Worm (Caenorhabditis elegans) whole organism, L4/young adult: ENCODE data around the gene nep-13.

ENCODE experiments used
- W03F9.2 ChIP-seq: fragments of 150-350 bp; optimal IDR thresholded peaks from 2 replicates; lab custom pipeline; 2014; ENCODE audit warnings: missing biosample characterization, missing genetic modification characterization
- dao-5 ChIP-seq: sonication (generic microtip); optimal IDR thresholded peaks from 2 replicates; lab custom pipeline; 2016; ENCODE audit warnings: missing genotype, missing genetic modification characterization, moderate library complexity, missing compliant biosample characterization
- him-1 ChIP-seq: sonication (generic microtip); optimal IDR thresholded peaks from 2 replicates; lab custom pipeline; 2016; ENCODE audit warnings: missing genotype, missing genetic modification reagents, missing genetic modification characterization, missing compliant biosample characterization

ce11 chrII:3240207-3240606, 42.2 kb upstream of the nep-13 start, which contains the start of gene C17F4.3:
- no peak for TF ChIP-seq him-1
- no peak for TF ChIP-seq W03F9.2
- TF ChIP-seq dao-5 (tag; lab: Kevin White, UChicago): no peak
